Worm (Caenorhabditis elegans) whole organism, L3 larva: Measurements from ENCODE around the gene cpg-7.

Experiments used
- ZK546.5 ChIP-seq: sonication (generic microtip); optimal IDR thresholded peaks from 2 replicates; lab custom pipeline; 2017; ENCODE audit warnings: missing biosample characterization, missing genetic modification characterization
- aly-2 ChIP-seq: fragments of 150-350 bp; optimal IDR thresholded peaks from 2 replicates; lab custom pipeline; 2014; ENCODE audit warnings: missing biosample characterization, missing genetic modification characterization
- ceh-16 ChIP-seq: sonication (generic microtip); optimal IDR thresholded peaks from 2 replicates; lab custom pipeline; 2017; ENCODE audit warnings: missing biosample characterization, missing genetic modification characterization
- ceh-82 ChIP-seq: fragments of 150-350 bp; optimal IDR thresholded peaks from 2 replicates; lab custom pipeline; 2014; ENCODE audit warnings: missing biosample characterization, missing genetic modification characterization
- ceh-9 ChIP-seq: sonication (generic microtip); optimal IDR thresholded peaks from 2 replicates; lab custom pipeline; 2018; ENCODE audit warnings: missing biosample characterization, missing genetic modification characterization
- daf-12 ChIP-seq: fragments of 150-350 bp; optimal IDR thresholded peaks from 2 replicates; lab custom pipeline; 2014; ENCODE audit warnings: missing biosample characterization, missing genetic modification reagents, missing genetic modification characterization
- egl-27 ChIP-seq: sonication (generic microtip); optimal IDR thresholded peaks from 4 replicates; lab custom pipeline; 2017; ENCODE audit warnings: missing biosample characterization, missing genetic modification reagents, missing genetic modification characterization
- egl-5 ChIP-seq: fragments of 150-350 bp; optimal IDR thresholded peaks from 2 replicates; lab custom pipeline; 2017; ENCODE audit warnings: missing biosample characterization, missing genetic modification reagents, missing genetic modification characterization, inconsistent platforms
- elt-1 ChIP-seq: fragments of 150-350 bp; optimal IDR thresholded peaks from 2 replicates; lab custom pipeline; 2014; ENCODE audit warnings: missing biosample characterization, missing genetic modification characterization
- elt-2 ChIP-seq: sonication (generic microtip); optimal IDR thresholded peaks from 2 replicates; lab custom pipeline; 2016; ENCODE audit warnings: missing genetic modification reagents, mild to moderate bottlenecking, missing genetic modification characterization, missing compliant biosample characterization
- elt-3 ChIP-seq, 3 experiments: fragments of 150-350 bp in 1 of 3; sonication (generic microtip) in 2 of 3; optimal IDR thresholded peaks; 2 replicates in 2 of 3; 4 replicates in 1 of 3; lab custom pipeline; 2014 to 2017; ENCODE audit warnings: missing biosample characterization in 3 of 3, missing genetic modification characterization in 3 of 3
- eor-1 ChIP-seq, 2 experiments: fragments of 150-350 bp; optimal IDR thresholded peaks; 2 replicates each; lab custom pipeline; 2014 to 2018; ENCODE audit warnings: missing biosample characterization in 2 of 2, missing genetic modification characterization in 2 of 2
- fkh-2 ChIP-seq: fragments of 150-350 bp; optimal IDR thresholded peaks from 2 replicates; lab custom pipeline; 2014; ENCODE audit warnings: missing biosample characterization, missing genetic modification reagents, missing genetic modification characterization
- hmg-11 ChIP-seq: sonication (generic microtip); optimal IDR thresholded peaks from 2 replicates; lab custom pipeline; 2016; ENCODE audit warnings: missing genetic modification characterization, missing compliant biosample characterization
- jun-1 ChIP-seq: fragments of 150-350 bp; optimal IDR thresholded peaks from 2 replicates; lab custom pipeline; 2014; ENCODE audit warnings: missing biosample characterization, missing genetic modification reagents, missing genetic modification characterization
- lin-39 ChIP-seq: fragments of 150-350 bp; optimal IDR thresholded peaks from 2 replicates; lab custom pipeline; 2018; ENCODE audit warnings: missing biosample characterization, missing genetic modification reagents, missing genetic modification characterization
- mdl-1 ChIP-seq: fragments of 150-350 bp; optimal IDR thresholded peaks from 2 replicates; lab custom pipeline; 2014; ENCODE audit warnings: missing biosample characterization, missing genetic modification characterization
- mml-1 ChIP-seq: fragments of 150-350 bp; sonication (generic microtip); optimal IDR thresholded peaks from 3 replicates; lab custom pipeline; 2014; ENCODE audit warnings: missing biosample characterization, missing genetic modification characterization
- nfya-1 ChIP-seq: sonication (generic microtip); optimal IDR thresholded peaks from 2 replicates; lab custom pipeline; 2017; ENCODE audit warnings: missing genetic modification characterization, mild to moderate bottlenecking, missing compliant biosample characterization, antibody characterized with exemption, moderate library complexity; ENCODE audit not compliant: insufficient read depth
- nhr-11 ChIP-seq: fragments of 150-350 bp; optimal IDR thresholded peaks from 2 replicates; lab custom pipeline; 2014; ENCODE audit warnings: missing biosample characterization, missing genetic modification characterization
- nhr-12 ChIP-seq: fragments of 150-350 bp; optimal IDR thresholded peaks from 2 replicates; lab custom pipeline; 2014; ENCODE audit warnings: missing biosample characterization, missing genetic modification characterization
- nhr-23 ChIP-seq: fragments of 150-350 bp; optimal IDR thresholded peaks from 2 replicates; lab custom pipeline; 2014; ENCODE audit warnings: missing biosample characterization, missing genetic modification reagents, missing genetic modification characterization
- nhr-25 ChIP-seq: sonication (generic microtip); optimal IDR thresholded peaks from 2 replicates; lab custom pipeline; 2017; ENCODE audit warnings: missing biosample characterization, missing genetic modification characterization
- nhr-28 ChIP-seq: fragments of 150-350 bp; optimal IDR thresholded peaks from 2 replicates; lab custom pipeline; 2014; ENCODE audit warnings: missing biosample characterization, missing genetic modification characterization
- nhr-67 ChIP-seq: fragments of 150-350 bp; optimal IDR thresholded peaks from 2 replicates; lab custom pipeline; 2014; ENCODE audit warnings: missing biosample characterization, missing genetic modification characterization
- nhr-76 ChIP-seq: fragments of 150-350 bp; sonication (generic microtip); optimal IDR thresholded peaks from 5 replicates; lab custom pipeline; 2014; ENCODE audit warnings: missing biosample characterization, missing genetic modification characterization
- pha-4 ChIP-seq: fragments of 150-350 bp; optimal IDR thresholded peaks from 2 replicates; lab custom pipeline; 2014; ENCODE audit warnings: missing biosample characterization, missing genetic modification reagents, missing genetic modification characterization
- sea-2 ChIP-seq: fragments of 150-350 bp; sonication (generic microtip); optimal IDR thresholded peaks from 4 replicates; lab custom pipeline; 2014; ENCODE audit warnings: missing biosample characterization, missing genetic modification reagents, missing genetic modification characterization
- skn-1 ChIP-seq: fragments of 150-350 bp; optimal IDR thresholded peaks from 2 replicates; lab custom pipeline; 2014; ENCODE audit warnings: missing biosample characterization, missing genetic modification characterization
- tbx-2 ChIP-seq: sonication (generic microtip); optimal IDR thresholded peaks from 2 replicates; lab custom pipeline; 2016; ENCODE audit warnings: mild to moderate bottlenecking, missing genetic modification characterization, missing compliant biosample characterization
- unc-39 ChIP-seq: sonication (generic microtip); optimal IDR thresholded peaks from 4 replicates; lab custom pipeline; 2017; ENCODE audit warnings: missing biosample characterization, missing genetic modification characterization
- unc-62 ChIP-seq: fragments of 150-350 bp; sonication (generic microtip); optimal IDR thresholded peaks from 4 replicates; lab custom pipeline; 2014; ENCODE audit warnings: missing biosample characterization, missing genetic modification reagents, missing genetic modification characterization
- zag-1 ChIP-seq: fragments of 150-350 bp; optimal IDR thresholded peaks from 2 replicates; lab custom pipeline; 2014; ENCODE audit warnings: missing biosample characterization, missing genetic modification characterization
- ztf-11 ChIP-seq: fragments of 150-350 bp; optimal IDR thresholded peaks from 2 replicates; lab custom pipeline; 2014; ENCODE audit warnings: missing biosample characterization, missing genetic modification characterization
- ztf-4 ChIP-seq: fragments of 150-350 bp; optimal IDR thresholded peaks from 2 replicates; lab custom pipeline; 2014; ENCODE audit warnings: missing biosample characterization, missing genetic modification characterization

The cpg-7 gene

ce11 chrII:14095875-14096274, 13.2 kb downstream of the cpg-7 start:
- TF ChIP-seq eor-1 (tag; optimal IDR thresholded peaks at IDR 0.05; lab: Kevin White, UChicago) (no peak), nhr-11 (tag; lab: Kevin White, UChicago) (no peak), zag-1 (no peak), hmg-11 (no peak), skn-1 (tag; lab: Kevin White, UChicago) (no peak)

ce11 chrII:14094590-14094989, 14.4 kb downstream of the cpg-7 start, which contains the start of gene col-87:
Gene col-87, minus strand, starts transcription at chrII:14094690.
- no peak for TF ChIP-seq nhr-11 (tag; lab: Kevin White, UChicago)
- TF ChIP-seq pha-4, result no peak

ce11 chrII:14091182-14091581, 17.9 kb downstream of the cpg-7 start:
- no peak for TF ChIP-seq tbx-2
- TF ChIP-seq nhr-67 (tag; lab: Kevin White, UChicago), result no peak
- no peak for TF ChIP-seq ceh-16 (tag; lab: Kevin White, UChicago)
- no peak for TF ChIP-seq egl-5 (tag; lab: Kevin White, UChicago)
- TF ChIP-seq nhr-12 (tag; lab: Kevin White, UChicago), result no peak
- no peak for TF ChIP-seq mml-1 (tag; lab: Kevin White, UChicago)
- TF ChIP-seq egl-27 (tag; lab: Kevin White, UChicago), result no peak
- no peak for TF ChIP-seq elt-1 (tag; lab: Kevin White, UChicago)
- TF ChIP-seq nhr-23 (tag; lab: Kevin White, UChicago), result no peak
- no peak for TF ChIP-seq ceh-82 (tag; lab: Kevin White, UChicago)
- no peak for TF ChIP-seq fkh-2 (tag; lab: Kevin White, UChicago)
- no peak for TF ChIP-seq aly-2 (tag; lab: Kevin White, UChicago)
- TF ChIP-seq daf-12 (tag; lab: Kevin White, UChicago), result no peak
- no peak for TF ChIP-seq nhr-76
- no peak for TF ChIP-seq sea-2 (GFP tag; lab: Kevin White, UChicago)

DNA sequence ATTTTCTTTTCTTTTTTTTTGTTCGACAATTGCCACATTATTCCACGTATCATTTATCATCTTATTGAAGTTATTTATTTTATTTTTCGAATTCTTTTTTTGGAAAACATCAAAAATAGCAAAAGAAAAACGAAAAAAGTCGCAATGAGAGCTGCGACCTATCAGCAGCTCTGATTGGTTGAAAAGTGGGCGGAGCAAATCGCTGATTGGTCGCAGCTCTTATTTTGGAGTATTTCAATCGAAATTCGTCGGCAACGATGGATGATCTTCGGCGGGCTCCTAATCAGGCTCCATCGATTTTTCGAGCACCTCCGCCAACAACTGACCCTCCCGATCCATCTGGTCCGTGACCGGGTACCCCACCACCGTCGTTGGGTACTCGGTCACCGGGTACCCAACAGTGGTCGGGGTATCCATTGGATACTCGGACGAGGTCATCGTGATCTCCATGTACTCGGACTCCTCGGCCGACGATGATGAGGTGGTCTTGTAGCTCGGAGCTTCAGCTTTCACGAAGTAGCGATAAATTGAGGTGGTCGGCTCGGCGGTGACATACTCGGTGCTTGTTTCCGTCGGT, 19.1 kb downstream of the cpg-7 start:
- TF ChIP-seq nfya-1 (tag; lab: Kevin White, UChicago), result peak; percentile 98
- TF ChIP-seq nhr-28 (tag; lab: Kevin White, UChicago), result no peak

ce11 chrII:14086931-14087330, 22.1 kb downstream of the cpg-7 start:
- no peak for TF ChIP-seq mdl-1 (tag; lab: Kevin White, UChicago)
- TF ChIP-seq zag-1, result no peak
- no peak for TF ChIP-seq nhr-28 (tag; lab: Kevin White, UChicago)
- TF ChIP-seq unc-39 (tag; lab: Kevin White, UChicago), result no peak

DNA sequence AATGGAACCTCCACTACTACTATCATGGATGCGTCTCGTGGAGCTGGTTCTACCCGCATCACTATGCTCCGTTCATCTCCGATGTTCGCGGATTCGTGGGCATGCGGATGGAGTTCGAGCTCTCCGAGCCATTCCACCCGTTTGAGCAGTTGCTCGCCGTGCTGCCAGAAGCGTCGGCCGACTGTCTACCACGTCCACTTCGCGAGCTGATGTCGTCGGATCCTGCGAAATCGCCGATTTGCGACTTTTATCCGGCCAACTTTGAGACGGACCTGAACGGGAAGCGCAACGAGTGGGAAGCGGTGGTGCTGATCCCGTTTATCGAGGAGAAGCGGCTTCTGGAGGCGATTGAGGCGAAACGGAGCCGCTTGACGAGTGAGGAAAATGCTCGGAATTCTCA, 31.2 kb downstream of the cpg-7 start:
- TF ChIP-seq mdl-1 (tag; lab: Kevin White, UChicago) (no peak), ztf-11 (tag; lab: Kevin White, UChicago) (no peak), elt-2 (tag; lab: Kevin White, UChicago) (no peak), ztf-4 (tag; lab: Kevin White, UChicago) (no peak), ceh-16 (tag; lab: Kevin White, UChicago) (no peak), nhr-28 (tag; lab: Kevin White, UChicago) (no peak)
- TF ChIP-seq, all 47 proteins: peak for 0

- no peak for TF ChIP-seq lin-39 (tag; lab: Kevin White, UChicago)
- no peak for TF ChIP-seq jun-1 (tag; lab: Kevin White, UChicago)
- no peak for TF ChIP-seq nhr-25 (tag; lab: Kevin White, UChicago)
- TF ChIP-seq ztf-11 (tag; lab: Kevin White, UChicago), result no peak
- TF ChIP-seq hmg-11, result no peak
- no peak for TF ChIP-seq nhr-11 (tag; lab: Kevin White, UChicago)
- TF ChIP-seq ZK546.5 (tag; lab: Kevin White, UChicago), result no peak
- no peak for TF ChIP-seq nhr-67 (tag; lab: Kevin White, UChicago)
- no peak for TF ChIP-seq ceh-9 (tag; lab: Kevin White, UChicago)
- no peak for TF ChIP-seq mml-1 (tag; lab: Kevin White, UChicago)
- no peak for TF ChIP-seq unc-39 (tag; lab: Kevin White, UChicago)
- TF ChIP-seq pha-4, result no peak
- TF ChIP-seq unc-62 (GFP tag; lab: Kevin White, UChicago), result no peak
- no peak for TF ChIP-seq elt-3 (tag; optimal IDR thresholded peaks at IDR 0.05; lab: Kevin White, UChicago)
- TF ChIP-seq eor-1 (tag; optimal IDR thresholded peaks at IDR 0.05; lab: Kevin White, UChicago), result no peak
- no peak for TF ChIP-seq nfya-1 (tag; lab: Kevin White, UChicago)
- TF ChIP-seq ztf-4 (tag; lab: Kevin White, UChicago), result no peak
- no peak for TF ChIP-seq daf-12 (tag; lab: Kevin White, UChicago)
Measured at ce11 chrII:14074825-14075224, 34.2 kb downstream of the cpg-7 start.
